Worm (Caenorhabditis elegans) whole organism, late embryonic: ENCODE data around the gene math-25.

Experiments
- pha-4 ChIP-seq: fragments of 150-350 bp; optimal IDR thresholded peaks from 2 replicates; lab custom pipeline; 2018; ENCODE audit warnings: missing biosample characterization, missing genetic modification reagents, missing genetic modification characterization
- tbx-2 ChIP-seq: sonication (generic microtip); optimal IDR thresholded peaks from 2 replicates; lab custom pipeline; 2016; ENCODE audit warnings: missing genetic modification characterization, missing compliant biosample characterization

DNA sequence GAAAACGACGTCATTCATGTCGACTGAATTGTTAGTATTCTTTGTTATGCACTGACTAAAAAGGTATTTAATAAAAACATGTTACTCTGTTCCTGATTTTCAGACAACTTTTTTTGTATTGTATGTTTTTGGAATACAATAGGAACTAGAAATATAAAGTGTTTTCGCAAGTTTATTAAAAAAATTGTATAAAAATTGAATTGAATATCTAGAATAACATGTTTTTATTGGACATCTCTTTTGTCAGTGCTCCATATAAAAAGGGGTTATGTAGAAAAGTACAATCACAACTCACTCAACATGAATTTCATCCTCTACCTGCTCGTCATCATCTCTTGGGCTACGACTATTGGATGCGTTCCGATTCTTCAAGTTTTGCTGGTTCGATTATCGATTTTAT lies 584 bp upstream of the math-25 start, which contains the start of gene C46F9.5:
- TF ChIP-seq pha-4 (tag; lab: Kevin White, UChicago) (no peak), tbx-2 (no peak)
